Fruit fly (Drosophila melanogaster) whole organism, embryonic: ENCODE data around the gene CG9839.

ENCODE experiments used
- CG10543 ChIP-seq: fragments of 200-800 bp; sonication (Bioruptor generic); optimal IDR thresholded peaks from 3 replicates; lab custom pipeline; 2017; ENCODE audit warnings: missing biosample characterization, mild to moderate bottlenecking, missing genetic modification characterization, moderate library complexity
- CG17186 ChIP-seq: fragments of 200-800 bp; sonication (Bioruptor generic); optimal IDR thresholded peaks from 3 replicates; lab custom pipeline; 2017; ENCODE audit warnings: missing biosample characterization, missing genetic modification reagents, missing genetic modification characterization
- CG2199 ChIP-seq: fragments of 200-800 bp; sonication (Bioruptor generic); IDR thresholded peaks from 3 replicates; pipeline ENCODE4 v1.3.6; 2022; ENCODE audit warnings: missing biosample characterization, missing genetic modification characterization
- CG30403 ChIP-seq: fragments of 200-800 bp; sonication (Bioruptor generic); optimal IDR thresholded peaks from 3 replicates; lab custom pipeline; 2016; ENCODE audit warnings: missing biosample characterization, missing genetic modification characterization
- CG32532 ChIP-seq: fragments of 200-800 bp; sonication (Bioruptor generic); IDR thresholded peaks from 2 replicates; pipeline ENCODE4 v1.3.6; 2022; ENCODE audit warnings: missing biosample characterization, missing genetic modification characterization
- CG9609 ChIP-seq: fragments of 200-800 bp; sonication (Bioruptor generic); optimal IDR thresholded peaks from 3 replicates; lab custom pipeline; 2016; ENCODE audit warnings: missing biosample characterization, missing genetic modification characterization
- Dad ChIP-seq: fragments of 200-800 bp; sonication (Bioruptor generic); optimal IDR thresholded peaks from 3 replicates; lab custom pipeline; 2016; ENCODE audit warnings: missing biosample characterization, missing genetic modification characterization
- Ets65A ChIP-seq: fragments of 200-800 bp; sonication (Bioruptor generic); peaks from one replicate; lab custom pipeline; 2016; ENCODE audit warnings: missing biosample characterization, missing genetic modification characterization
- Ets97D ChIP-seq: fragments of 200-800 bp; sonication (Bioruptor generic); optimal IDR thresholded peaks from 3 replicates; lab custom pipeline; 2016; ENCODE audit warnings: missing biosample characterization, missing genetic modification characterization
- Fer3 ChIP-seq: fragments of 200-800 bp; sonication (Bioruptor generic); optimal IDR thresholded peaks from 2 replicates; lab custom pipeline; 2018; ENCODE audit warnings: missing biosample characterization, mild to moderate bottlenecking, missing genetic modification characterization, moderate library complexity
- Hr39 ChIP-seq: fragments of >200 bp; optimal IDR thresholded peaks from 2 replicates; lab custom pipeline; 2017
- Lpt ChIP-seq: fragments of >200 bp; optimal IDR thresholded peaks from 2 replicates; lab custom pipeline; 2018; ENCODE audit warnings: missing biosample characterization, missing genetic modification characterization
- Med ChIP-seq: fragments of 200-800 bp; sonication (Bioruptor generic); peaks from one replicate; lab custom pipeline; 2016; ENCODE audit warnings: missing biosample characterization, missing genetic modification characterization, mild to moderate bottlenecking, inconsistent platforms, moderate library complexity
- Neu2 ChIP-seq: fragments of 200-800 bp; sonication (Bioruptor generic); optimal IDR thresholded peaks from 3 replicates; lab custom pipeline; 2016; ENCODE audit warnings: missing biosample characterization, missing genetic modification characterization, borderline replicate concordance
- Rfx ChIP-seq: fragments of 200-800 bp; sonication (Bioruptor generic); IDR thresholded peaks from 2 replicates; pipeline ENCODE4 v1.3.6; 2022; ENCODE audit warnings: missing biosample characterization, missing genetic modification characterization
- Sin3A ChIP-seq: fragments of >200 bp; optimal IDR thresholded peaks from 2 replicates; lab custom pipeline; 2018
- Spps ChIP-seq: fragments of 200-800 bp; sonication (Bioruptor generic); optimal IDR thresholded peaks from 2 replicates; lab custom pipeline; 2018; ENCODE audit warnings: missing biosample characterization, mild to moderate bottlenecking, missing genetic modification characterization
- Trl ChIP-seq, 3 experiments: fragments of >200 bp in 2 of 3; fragments of 200-800 bp in 1 of 3; sonication (Bioruptor generic) in 1 of 3; optimal IDR thresholded peaks; 2 replicates in 1 of 3; 3 replicates in 2 of 3; lab custom pipeline; 2016 to 2017; ENCODE audit warnings: missing biosample characterization in 1 of 3, missing genetic modification characterization in 1 of 3
- Xrp1 ChIP-seq: fragments of 200-800 bp; sonication (Bioruptor generic); IDR thresholded peaks from 2 replicates; pipeline ENCODE4 v1.3.6; 2022; ENCODE audit warnings: missing biosample characterization, missing genetic modification characterization
- al ChIP-seq: fragments of 200-800 bp; sonication (Bioruptor generic); IDR thresholded peaks from 2 replicates; pipeline ENCODE4 v1.3.6; 2022; ENCODE audit warnings: missing biosample characterization, missing genetic modification characterization
- aop ChIP-seq: fragments of 200-800 bp; sonication (Bioruptor generic); IDR thresholded peaks from 2 replicates; pipeline ENCODE4 v1.3.6; 2022; ENCODE audit warnings: missing biosample characterization, missing genetic modification characterization
- btn ChIP-seq: fragments of 200-800 bp; sonication (Bioruptor generic); optimal IDR thresholded peaks from 2 replicates; lab custom pipeline; 2016; ENCODE audit warnings: missing biosample characterization, missing genetic modification characterization
- ci ChIP-seq: fragments of 200-800 bp; sonication (Bioruptor generic); IDR thresholded peaks from 3 replicates; pipeline ENCODE4 v1.3.6; 2022; ENCODE audit warnings: missing biosample characterization, missing genetic modification characterization
- crol ChIP-seq: fragments of 200-800 bp; sonication (Bioruptor generic); IDR thresholded peaks from 2 replicates; pipeline ENCODE4 v1.3.6; 2022; ENCODE audit warnings: missing biosample characterization, missing genetic modification characterization
- danr ChIP-seq: fragments of 200-800 bp; sonication (Bioruptor generic); IDR thresholded peaks from 2 replicates; pipeline ENCODE4 v1.3.6; 2022; ENCODE audit warnings: missing biosample characterization, missing genetic modification characterization
- exex ChIP-seq: fragments of 200-800 bp; sonication (Bioruptor generic); optimal IDR thresholded peaks from 4 replicates; lab custom pipeline; 2018; ENCODE audit warnings: missing biosample characterization, mild to moderate bottlenecking, missing genetic modification characterization, moderate library complexity
- ftz-f1 ChIP-seq: fragments of 200-800 bp; sonication (Bioruptor generic); optimal IDR thresholded peaks from 2 replicates; lab custom pipeline; 2016; ENCODE audit warnings: missing biosample characterization, missing genetic modification characterization
- gsb-n ChIP-seq: fragments of 200-800 bp; sonication (Bioruptor generic); optimal IDR thresholded peaks from 3 replicates; lab custom pipeline; 2018; ENCODE audit warnings: missing biosample characterization, mild to moderate bottlenecking, missing genetic modification characterization
- jumu ChIP-seq: fragments of 200-800 bp; sonication (Bioruptor generic); optimal IDR thresholded peaks from 3 replicates; lab custom pipeline; 2016; ENCODE audit warnings: missing biosample characterization, missing genetic modification characterization
- kni ChIP-seq: fragments of 200-800 bp; sonication (Bioruptor generic); optimal IDR thresholded peaks from 3 replicates; lab custom pipeline; 2017; ENCODE audit warnings: mild to moderate bottlenecking, missing biosample characterization, missing genetic modification reagents, missing genetic modification characterization
- knrl ChIP-seq: fragments of 200-800 bp; sonication (Bioruptor generic); IDR thresholded peaks from 3 replicates; pipeline ENCODE4 v1.3.6; 2022; ENCODE audit warnings: missing biosample characterization, missing genetic modification characterization; ENCODE audit not compliant: partially characterized antibody
- mld ChIP-seq: fragments of 200-800 bp; sonication (Bioruptor generic); IDR thresholded peaks from 3 replicates; pipeline ENCODE4 v1.3.6; 2022; ENCODE audit warnings: missing biosample characterization, missing genetic modification characterization; ENCODE audit not compliant: partially characterized antibody
- nerfin-1 ChIP-seq: fragments of 200-800 bp; sonication (Bioruptor generic); optimal IDR thresholded peaks from 3 replicates; lab custom pipeline; 2019; ENCODE audit warnings: missing biosample characterization, mild to moderate bottlenecking, missing genetic modification characterization, moderate library complexity
- nmo ChIP-seq: fragments of 200-800 bp; sonication (Bioruptor generic); optimal IDR thresholded peaks from 2 replicates; lab custom pipeline; 2018; ENCODE audit warnings: missing biosample characterization, mild to moderate bottlenecking, missing genetic modification characterization, moderate library complexity
- nom ChIP-seq: fragments of 200-800 bp; sonication (Bioruptor generic); optimal IDR thresholded peaks from 2 replicates; lab custom pipeline; 2017; ENCODE audit warnings: missing biosample characterization, missing genetic modification characterization, mild to moderate bottlenecking, moderate library complexity, missing genetic modification reagents
- oc ChIP-seq: fragments of 200-800 bp; sonication (Bioruptor generic); optimal IDR thresholded peaks from 2 replicates; lab custom pipeline; 2018; ENCODE audit warnings: missing biosample characterization, mild to moderate bottlenecking, missing genetic modification characterization, moderate library complexity
- pfk ChIP-seq: fragments of 200-800 bp; sonication (Bioruptor generic); optimal IDR thresholded peaks from 2 replicates; lab custom pipeline; 2018; ENCODE audit warnings: missing biosample characterization, mild to moderate bottlenecking, missing genetic modification characterization, moderate library complexity
- scrt ChIP-seq: fragments of 200-800 bp; sonication (Bioruptor generic); optimal IDR thresholded peaks from 2 replicates; lab custom pipeline; 2018; ENCODE audit warnings: missing biosample characterization, mild to moderate bottlenecking, missing genetic modification characterization, moderate library complexity

The CG9839 gene

dm6 chr3R:8818239-8818638 is 12.6 kb upstream of the CG9839 start (continued):
- TF ChIP-seq Neu2 (GFP tag; lab: Kevin White, UChicago) (peak; percentile 11), nmo (GFP tag; lab: Kevin White, UChicago) (no peak), nerfin-1 (no peak), Hr39 (lab: Kevin White, UChicago) (no peak), Fer3 (tag; lab: Kevin White, UChicago) (no peak), crol (GFP tag; lab: Robert Waterston, UW) (0 out of 2 replicates have a peak, but pooled peaks have one; percentile 42), CG17186 (no peak), CG32532 (GFP tag; lab: Robert Waterston, UW) (0 out of 2 replicates have a peak, but pooled peaks have one; percentile 6), gsb-n (tag; lab: Kevin White, UChicago) (no peak), ci (GFP tag; lab: Robert Waterston, UW) (peak; percentile 47), oc (no peak), mld (GFP tag; lab: Robert Waterston, UW) (no peak), btn (GFP tag; lab: Kevin White, UChicago) (no peak), knrl (GFP tag; lab: Robert Waterston, UW) (0 out of 3 replicates have a peak, but pooled peaks have one; percentile 18), Lpt (no peak), Xrp1 (GFP tag; lab: Robert Waterston, UW) (no peak), Spps (tag; lab: Kevin White, UChicago) (no peak), CG30403 (GFP tag; lab: Kevin White, UChicago) (no peak), Trl (optimal IDR thresholded peaks at IDR 0.05; lab: Kevin White, UChicago) (no peak), Trl (GFP tag; optimal IDR thresholded peaks at IDR 0.05; lab: Kevin White, UChicago) (no peak), Dad (no peak), Ets97D (GFP tag; lab: Kevin White, UChicago) (peak; percentile 1), exex (tag; lab: Kevin White, UChicago) (no peak), Sin3A (no peak), jumu (peak; percentile 1), ftz-f1 (GFP tag; lab: Kevin White, UChicago) (no peak), Ets65A (GFP tag; lab: Kevin White, UChicago) (peak; percentile 60), aop (GFP tag; lab: Robert Waterston, UW) (no peak)
- TF ChIP-seq, all 482 proteins: peak for 10

- TF ChIP-seq ftz-f1 (GFP tag; lab: Kevin White, UChicago): peak; percentile 68
- TF ChIP-seq CG2199 (GFP tag; lab: Robert Waterston, UW): peak; percentile 67; the same call in 1 of the 3 replicates
- TF ChIP-seq knrl (GFP tag; lab: Robert Waterston, UW): peak; percentile 42; the same call in 1 of the 3 replicates
- peak; percentile 23 for TF ChIP-seq Med (GFP tag; lab: Kevin White, UChicago)
- no peak for TF ChIP-seq CG9609
- peak; percentile 46 for TF ChIP-seq kni
- no peak for TF ChIP-seq al (GFP tag; lab: Robert Waterston, UW)
- peak; percentile 10 for TF ChIP-seq CG10543
- TF ChIP-seq pfk (GFP tag; lab: Kevin White, UChicago): peak; percentile 7
- peak; percentile 11 for TF ChIP-seq nom (GFP tag; lab: Kevin White, UChicago)
- peak; percentile 12 for TF ChIP-seq Rfx (GFP tag; lab: Robert Waterston, UW)
- no peak for TF ChIP-seq scrt (GFP tag; lab: Kevin White, UChicago)
- TF ChIP-seq danr (GFP tag; lab: Robert Waterston, UW): no peak
Observed at dm6 chr3R:8815074-8815473, 9.5 kb upstream of the CG9839 start.
